Worm (Caenorhabditis elegans): ENCODE results near the gene Y75B8A.18.
A peak's percentile ranks its signal among the peaks of the same experiment; 100 is the strongest.

Gene Y75B8A.18

DNA sequence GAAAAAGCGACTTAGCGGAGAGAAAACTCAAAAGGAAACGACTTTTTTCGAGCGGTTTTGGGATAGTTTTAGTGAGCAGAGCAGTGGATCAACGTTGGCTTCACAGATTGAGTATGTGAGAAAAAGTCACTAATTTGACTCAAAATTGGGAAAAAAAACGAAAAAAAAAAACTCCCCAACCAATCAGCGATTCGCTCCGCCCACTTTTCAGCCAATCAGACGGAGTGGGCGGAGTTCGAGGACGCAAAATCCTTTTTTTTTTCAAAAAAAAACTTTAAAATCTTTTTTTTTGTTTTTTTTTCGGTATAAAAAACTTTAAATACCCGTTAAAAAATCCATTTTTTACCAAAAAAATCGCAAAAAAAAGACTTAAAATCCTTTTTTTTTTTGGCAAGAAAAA lies 5.2 kb downstream of the Y75B8A.18 start:
- no peak for TF ChIP-seq pha-4 (tag; optimal IDR thresholded peaks at IDR 0.05)
- no peak for TF ChIP-seq lin-32 (GFP tag; optimal IDR thresholded peaks at IDR 0.05)

DNA sequence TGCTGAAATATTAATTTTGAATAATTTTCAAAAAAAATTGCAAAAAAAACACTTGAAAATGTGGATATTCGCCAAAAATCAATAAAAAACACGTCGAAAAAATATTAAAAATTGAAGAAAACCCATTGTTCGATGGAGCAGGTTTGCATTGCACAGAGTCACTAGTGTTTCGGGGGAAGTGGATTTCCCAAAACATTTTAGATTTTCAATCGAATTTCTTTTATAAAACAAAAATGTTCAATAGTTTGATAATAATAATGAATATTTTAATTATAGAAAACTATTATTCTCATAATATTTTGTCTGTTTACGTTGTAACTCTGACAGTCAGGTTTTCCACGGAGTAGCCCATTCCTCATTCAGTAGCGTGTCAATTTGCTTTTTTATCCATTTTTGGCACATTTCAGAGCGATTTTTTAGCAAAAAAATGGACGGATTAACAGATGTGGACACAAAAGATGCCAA lies 7.4 kb downstream of the Y75B8A.18 start, which contains the start of the genes gex-4 and gphr-1:
gex-4 (minus strand) TSS at position 2 of the 465 bp plus-strand sequence.
gphr-1 (plus strand) TSS at position 415 of the 465 bp plus-strand sequence.
- TF ChIP-seq M03D4.4 (tag; optimal IDR thresholded peaks at IDR 0.05) (no peak), hlh-1 (tag; optimal IDR thresholded peaks at IDR 0.05) (no peak), ztf-11 (tag; optimal IDR thresholded peaks at IDR 0.05) (no peak), unc-39 (tag; optimal IDR thresholded peaks at IDR 0.05) (no peak), ceh-83 (GFP tag; optimal IDR thresholded peaks at IDR 0.05) (no peak), lin-32 (GFP tag; optimal IDR thresholded peaks at IDR 0.05) (no peak), unc-120 (tag; optimal IDR thresholded peaks at IDR 0.05; ENCODE audit: poor library complexity, severe bottlenecking) (no peak), snpc-4 (tag; optimal IDR thresholded peaks at IDR 0.05) (no peak), elt-3 (tag; optimal IDR thresholded peaks at IDR 0.05) (no peak), nhr-12 (tag; optimal IDR thresholded peaks at IDR 0.05) (no peak), ham-2 (GFP tag; optimal IDR thresholded peaks at IDR 0.05) (no peak), sptf-1 (tag; optimal IDR thresholded peaks at IDR 0.05) (peak; percentile 36), unc-62 (GFP tag; optimal IDR thresholded peaks at IDR 0.05) (no peak), lsy-2 (tag; optimal IDR thresholded peaks at IDR 0.05) (peak; percentile 43), ceh-39 (tag; optimal IDR thresholded peaks at IDR 0.05) (no peak), sem-2 (GFP tag; optimal IDR thresholded peaks at IDR 0.05) (no peak), lin-13 (tag; optimal IDR thresholded peaks at IDR 0.05) (no peak), nhr-76 (tag; optimal IDR thresholded peaks at IDR 0.05) (no peak), mep-1 (tag; optimal IDR thresholded peaks at IDR 0.05) (peak; percentile 28), ces-1 (GFP tag; optimal IDR thresholded peaks at IDR 0.05) (peak; percentile 42)

DNA sequence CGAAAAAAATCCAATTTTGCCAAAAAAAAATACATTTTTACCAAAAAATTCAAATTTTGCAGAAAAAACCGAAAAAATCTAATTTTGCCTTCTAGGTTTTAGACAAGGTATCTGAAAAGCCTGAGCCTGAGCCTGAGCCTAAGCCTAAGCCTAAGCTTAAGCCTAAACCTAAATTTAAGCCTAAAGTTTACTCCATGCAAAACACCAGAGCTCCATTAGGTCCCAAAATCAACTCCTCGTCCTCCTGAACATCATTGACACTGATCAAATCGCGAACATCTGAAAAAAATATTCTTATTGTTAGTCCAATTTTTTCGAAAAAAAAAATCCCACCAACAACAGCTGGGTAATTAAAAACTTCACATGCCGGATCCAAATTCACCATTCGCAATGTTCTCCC lies 8.0 kb downstream of the Y75B8A.18 start:
- no peak for TF ChIP-seq ceh-83 (GFP tag; optimal IDR thresholded peaks at IDR 0.05)
- no peak for TF ChIP-seq lin-32 (GFP tag; optimal IDR thresholded peaks at IDR 0.05)
- TF ChIP-seq lsy-2 (tag; optimal IDR thresholded peaks at IDR 0.05): no peak
- no peak for TF ChIP-seq nhr-237 (tag; optimal IDR thresholded peaks at IDR 0.05)
- no peak for TF ChIP-seq ceh-43 (GFP tag; optimal IDR thresholded peaks at IDR 0.05)
- TF ChIP-seq drap-1 (GFP tag; optimal IDR thresholded peaks at IDR 0.05): no peak
- no peak for TF ChIP-seq snpc-4 (tag; optimal IDR thresholded peaks at IDR 0.05)
- no peak for TF ChIP-seq ham-2 (GFP tag; optimal IDR thresholded peaks at IDR 0.05)
- no peak for TF ChIP-seq elt-3 (tag; optimal IDR thresholded peaks at IDR 0.05)
- no peak for TF ChIP-seq bed-3 (GFP tag; optimal IDR thresholded peaks at IDR 0.05)
- TF ChIP-seq M03D4.4 (tag; optimal IDR thresholded peaks at IDR 0.05): no peak
- no peak for TF ChIP-seq unc-39 (tag; optimal IDR thresholded peaks at IDR 0.05)
- TF ChIP-seq blmp-1 (tag; optimal IDR thresholded peaks at IDR 0.05): no peak
- TF ChIP-seq nhr-76 (tag; optimal IDR thresholded peaks at IDR 0.05): no peak
- no peak for TF ChIP-seq ceh-39 (tag; optimal IDR thresholded peaks at IDR 0.05)
- TF ChIP-seq ztf-11 (tag; optimal IDR thresholded peaks at IDR 0.05): no peak

ce11 chrIII:12215596-12215995 lies 10.4 kb downstream of the Y75B8A.18 start, which contains the start of gene Y75B8A.13:
Y75B8A.13 (minus strand) TSS chrIII:12215696.
- no peak for TF ChIP-seq unc-62 (GFP tag; optimal IDR thresholded peaks at IDR 0.05)
- no peak for TF ChIP-seq sem-2 (GFP tag; optimal IDR thresholded peaks at IDR 0.05)
- no peak for TF ChIP-seq zip-8 (tag; optimal IDR thresholded peaks at IDR 0.05)
- TF ChIP-seq nhr-2 (tag; optimal IDR thresholded peaks at IDR 0.05): no peak
- TF ChIP-seq nhr-76 (tag; optimal IDR thresholded peaks at IDR 0.05): no peak
- TF ChIP-seq M03D4.4 (tag; optimal IDR thresholded peaks at IDR 0.05): no peak
- no peak for TF ChIP-seq drap-1 (GFP tag; optimal IDR thresholded peaks at IDR 0.05)
- TF ChIP-seq tbx-8 (GFP tag; optimal IDR thresholded peaks at IDR 0.05): no peak
- no peak for TF ChIP-seq bed-3 (GFP tag; optimal IDR thresholded peaks at IDR 0.05)

DNA sequence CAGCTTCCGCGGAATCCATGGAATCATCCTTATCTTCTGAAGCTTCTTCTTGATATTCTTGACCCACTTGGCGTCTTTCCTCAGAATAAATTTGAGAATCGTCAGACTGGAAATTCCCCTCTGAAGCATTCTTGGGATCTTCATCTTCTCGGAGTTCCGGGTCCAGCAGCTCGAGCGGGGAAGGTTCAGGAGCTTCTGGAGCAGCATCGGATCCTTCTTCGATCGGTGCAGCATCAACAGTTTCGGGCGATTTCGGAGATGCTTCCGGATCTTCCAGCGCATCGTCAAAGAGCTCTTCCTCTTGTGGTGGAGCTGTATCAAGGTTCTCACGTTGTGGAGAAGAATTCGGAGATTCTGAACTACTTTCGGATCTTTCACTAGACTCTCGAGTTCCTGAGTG lies 18.5 kb downstream of the Y75B8A.18 start:
- TF ChIP-seq ham-2 (GFP tag; optimal IDR thresholded peaks at IDR 0.05) (no peak), mls-2 (tag; optimal IDR thresholded peaks at IDR 0.05) (no peak), ceh-83 (GFP tag; optimal IDR thresholded peaks at IDR 0.05) (no peak), snpc-4 (tag; optimal IDR thresholded peaks at IDR 0.05) (no peak), nhr-237 (tag; optimal IDR thresholded peaks at IDR 0.05) (no peak), pha-4 (tag; optimal IDR thresholded peaks at IDR 0.05) (no peak), bed-3 (GFP tag; optimal IDR thresholded peaks at IDR 0.05) (no peak), cnd-1 (tag; optimal IDR thresholded peaks at IDR 0.05) (no peak)

Data from whole organism, mixed stage, embryonic.